Worm (Caenorhabditis elegans) whole organism, early embryonic: ENCODE measurements around the gene F25B5.3.

Experiments
- B0310.2 ChIP-seq: sonication (generic microtip); optimal IDR thresholded peaks from 2 replicates; lab custom pipeline; 2016; ENCODE audit warnings: mild to moderate bottlenecking, missing genetic modification characterization, missing compliant biosample characterization
- F13C5.2 ChIP-seq: sonication (generic microtip); optimal IDR thresholded peaks from 2 replicates; lab custom pipeline; 2017; ENCODE audit warnings: mild to moderate bottlenecking, missing genetic modification characterization, inconsistent platforms, missing compliant biosample characterization
- aly-1 ChIP-seq: sonication (generic microtip); optimal IDR thresholded peaks from 2 replicates; lab custom pipeline; 2016; ENCODE audit warnings: missing genetic modification characterization, missing compliant biosample characterization
- ama-1 ChIP-seq: fragments of 150-350 bp; optimal IDR thresholded peaks from 2 replicates; lab custom pipeline; 2014
- ceh-13 ChIP-seq: fragments of 200-800 bp; sonication (Bioruptor generic); optimal IDR thresholded peaks from 2 replicates; lab custom pipeline; 2018; ENCODE audit warnings: mild to moderate bottlenecking, missing genetic modification characterization, missing compliant biosample characterization
- ceh-36 ChIP-seq: sonication (generic microtip); optimal IDR thresholded peaks from 2 replicates; lab custom pipeline; 2016; ENCODE audit warnings: missing genetic modification characterization, inconsistent platforms, missing compliant biosample characterization
- ets-7 ChIP-seq: sonication (generic microtip); optimal IDR thresholded peaks from 2 replicates; lab custom pipeline; 2016; ENCODE audit warnings: missing genotype, missing genetic modification characterization, missing compliant biosample characterization
- flt-1 ChIP-seq: fragments of 200-800 bp; sonication (Bioruptor generic); IDR thresholded peaks from 2 replicates; pipeline ENCODE4 v1.3.6; 2022; ENCODE audit warnings: missing genetic modification characterization, missing compliant biosample characterization
- hmbx-1 ChIP-seq: sonication (generic microtip); optimal IDR thresholded peaks from 2 replicates; lab custom pipeline; 2016; ENCODE audit warnings: mild to moderate bottlenecking, missing genetic modification characterization, missing compliant biosample characterization
- hmg-4 ChIP-seq: fragments of 200-800 bp; sonication (Bioruptor generic); optimal IDR thresholded peaks from 2 replicates; lab custom pipeline; 2018; ENCODE audit warnings: mild to moderate bottlenecking, missing genetic modification characterization, missing compliant biosample characterization
- hnd-1 ChIP-seq: sonication (generic microtip); optimal IDR thresholded peaks from 2 replicates; lab custom pipeline; 2016; ENCODE audit warnings: missing genetic modification characterization, missing compliant biosample characterization
- pes-1 ChIP-seq: fragments of 200-800 bp; sonication (Bioruptor generic); IDR thresholded peaks from 2 replicates; pipeline ENCODE4 v1.3.6; 2022; ENCODE audit warnings: missing genetic modification reagents, missing genetic modification characterization, missing compliant biosample characterization
- scrt-1 ChIP-seq: fragments of 200-800 bp; sonication (Bioruptor generic); IDR thresholded peaks from 2 replicates; pipeline ENCODE4 v1.3.6; 2022; ENCODE audit warnings: missing genetic modification characterization, missing compliant biosample characterization
- sea-1 ChIP-seq: fragments of 200-800 bp; sonication (Bioruptor generic); conservative IDR thresholded peaks from 2 replicates; pipeline ENCODE4 v1.3.6; 2022; ENCODE audit warnings: missing genetic modification characterization, missing compliant biosample characterization
- tbx-11 ChIP-seq: fragments of 200-800 bp; sonication (Bioruptor generic); IDR thresholded peaks from 2 replicates; pipeline ENCODE4 v1.3.6; 2022; ENCODE audit warnings: missing genetic modification characterization, missing compliant biosample characterization
- tbx-37 ChIP-seq: fragments of 200-800 bp; sonication (Bioruptor generic); conservative IDR thresholded peaks from 2 replicates; pipeline ENCODE4 v1.3.6; 2022; ENCODE audit warnings: missing genetic modification reagents, missing genetic modification characterization, missing compliant biosample characterization
- tra-4 ChIP-seq: sonication (generic microtip); optimal IDR thresholded peaks from 2 replicates; lab custom pipeline; 2017; ENCODE audit warnings: missing genetic modification characterization, missing compliant biosample characterization

F25B5.3 gene

ce11 chrIII:5982753-5983390 lies 34.2 kb downstream of the F25B5.3 start:
- no peak for TF ChIP-seq aly-1 (tag; lab: Kevin White, UChicago)
- TF ChIP-seq hmg-4, result no peak
- TF ChIP-seq tbx-37, result no peak

- TF ChIP-seq pes-1 (GFP tag; lab: Robert Waterston, UW) (no peak), tbx-11 (GFP tag; lab: Robert Waterston, UW) (no peak), ets-7 (no peak), hmbx-1 (tag; lab: Kevin White, UChicago) (no peak), ama-1 (no peak), hmg-4 (no peak), ceh-36 (tag; lab: Kevin White, UChicago) (no peak), tbx-37 (no peak), tra-4 (tag; lab: Kevin White, UChicago) (no peak), sea-1 (GFP tag; lab: Robert Waterston, UW) (no peak), scrt-1 (GFP tag; lab: Robert Waterston, UW) (no peak), flt-1 (GFP tag; lab: Robert Waterston, UW) (no peak), B0310.2 (tag; lab: Kevin White, UChicago) (no peak), hnd-1 (tag; lab: Kevin White, UChicago) (no peak)
These were observed 36.7 kb downstream of the F25B5.3 start, which contains the start of gene T04C9.3 for ce11 chrIII:5985340-5985739. Gene T04C9.3, plus strand, starts transcription at chrIII:5985640.

ce11 chrIII:5988010-5988409 lies 39.3 kb downstream of the F25B5.3 start:
- TF ChIP-seq tbx-11 (GFP tag; lab: Robert Waterston, UW) (no peak), ets-7 (no peak), sea-1 (GFP tag; lab: Robert Waterston, UW) (no peak), pes-1 (GFP tag; lab: Robert Waterston, UW) (no peak), F13C5.2 (no peak), tra-4 (tag; lab: Kevin White, UChicago) (no peak), hmbx-1 (tag; lab: Kevin White, UChicago) (no peak), scrt-1 (GFP tag; lab: Robert Waterston, UW) (no peak), ama-1 (no peak), flt-1 (GFP tag; lab: Robert Waterston, UW) (no peak), hmg-4 (no peak), ceh-13 (GFP tag; lab: Kevin White, UChicago) (no peak), aly-1 (tag; lab: Kevin White, UChicago) (no peak), hnd-1 (tag; lab: Kevin White, UChicago) (no peak), ceh-36 (tag; lab: Kevin White, UChicago) (no peak)

ce11 chrIII:5988461-5988860 lies 39.8 kb downstream of the F25B5.3 start:
- TF ChIP-seq ets-7 (no peak), B0310.2 (tag; lab: Kevin White, UChicago) (no peak), pes-1 (GFP tag; lab: Robert Waterston, UW) (no peak)

- TF ChIP-seq aly-1 (tag; lab: Kevin White, UChicago) (no peak), scrt-1 (GFP tag; lab: Robert Waterston, UW) (no peak), hnd-1 (tag; lab: Kevin White, UChicago) (no peak), ceh-13 (GFP tag; lab: Kevin White, UChicago) (no peak), pes-1 (GFP tag; lab: Robert Waterston, UW) (no peak), hmbx-1 (tag; lab: Kevin White, UChicago) (no peak), tbx-11 (GFP tag; lab: Robert Waterston, UW) (no peak), ceh-36 (tag; lab: Kevin White, UChicago) (no peak), sea-1 (GFP tag; lab: Robert Waterston, UW) (no peak)
These were observed 40.5 kb downstream of the F25B5.3 start for ce11 chrIII:5988991-5989726.

ce11 chrIII:5990090-5990489 lies 41.4 kb downstream of the F25B5.3 start:
- TF ChIP-seq hmg-4 (no peak), sea-1 (GFP tag; lab: Robert Waterston, UW) (no peak), hmbx-1 (tag; lab: Kevin White, UChicago) (no peak), pes-1 (GFP tag; lab: Robert Waterston, UW) (no peak), B0310.2 (tag; lab: Kevin White, UChicago) (no peak), flt-1 (GFP tag; lab: Robert Waterston, UW) (no peak), scrt-1 (GFP tag; lab: Robert Waterston, UW) (no peak), tbx-11 (GFP tag; lab: Robert Waterston, UW) (no peak), aly-1 (tag; lab: Kevin White, UChicago) (no peak), ets-7 (no peak), hnd-1 (tag; lab: Kevin White, UChicago) (no peak), ama-1 (no peak), F13C5.2 (no peak), tra-4 (tag; lab: Kevin White, UChicago) (no peak), ceh-36 (tag; lab: Kevin White, UChicago) (no peak), ceh-13 (GFP tag; lab: Kevin White, UChicago) (no peak), tbx-37 (no peak)

ce11 chrIII:5991142-5991930 lies 42.7 kb downstream of the F25B5.3 start, which contains the start of gene T04C9.2:
Gene T04C9.2, plus strand, starts transcription at chrIII:5991880.
- TF ChIP-seq tra-4 (tag; lab: Kevin White, UChicago) (no peak), ceh-13 (GFP tag; lab: Kevin White, UChicago) (no peak), ets-7 (no peak), hmg-4 (no peak), ceh-36 (tag; lab: Kevin White, UChicago) (no peak), B0310.2 (tag; lab: Kevin White, UChicago) (no peak)
